Worm (Caenorhabditis elegans) whole organism, mixed stage, embryonic: ENCODE measurements around the gene C24H12.1.

Source experiments
- blmp-1 ChIP-seq: fragments of 150-350 bp; optimal IDR thresholded peaks from 2 replicates; lab custom pipeline; 2014; ENCODE audit warnings: missing biosample characterization, missing genetic modification characterization
- elt-3 ChIP-seq: fragments of 150-350 bp; optimal IDR thresholded peaks from 2 replicates; lab custom pipeline; 2014; ENCODE audit warnings: missing biosample characterization, missing genetic modification characterization
- lsy-2 ChIP-seq: fragments of 150-350 bp; optimal IDR thresholded peaks from 2 replicates; lab custom pipeline; 2014; ENCODE audit warnings: missing biosample characterization, missing genetic modification characterization
- nhr-237 ChIP-seq: fragments of 150-350 bp; optimal IDR thresholded peaks from 2 replicates; lab custom pipeline; 2014; ENCODE audit warnings: missing biosample characterization, missing genetic modification characterization
- nhr-28 ChIP-seq: fragments of 150-350 bp; optimal IDR thresholded peaks from 2 replicates; lab custom pipeline; 2014; ENCODE audit warnings: missing biosample characterization, missing genetic modification characterization
- sem-2 ChIP-seq: fragments of 200-800 bp; sonication (Bioruptor generic); optimal IDR thresholded peaks from 2 replicates; lab custom pipeline; 2018; ENCODE audit warnings: mild to moderate bottlenecking, missing genetic modification characterization, missing compliant biosample characterization
- snpc-4 ChIP-seq: fragments of 150-350 bp; optimal IDR thresholded peaks from 2 replicates; lab custom pipeline; 2014; ENCODE audit warnings: missing biosample characterization, missing genetic modification characterization
- sptf-1 ChIP-seq: sonication (generic microtip); optimal IDR thresholded peaks from 2 replicates; lab custom pipeline; 2017; ENCODE audit warnings: mild to moderate bottlenecking, missing genetic modification characterization, moderate library complexity, missing compliant biosample characterization
- unc-62 ChIP-seq: fragments of 150-350 bp; optimal IDR thresholded peaks from 2 replicates; lab custom pipeline; 2014; ENCODE audit warnings: missing biosample characterization, missing genetic modification reagents, missing genetic modification characterization

DNA sequence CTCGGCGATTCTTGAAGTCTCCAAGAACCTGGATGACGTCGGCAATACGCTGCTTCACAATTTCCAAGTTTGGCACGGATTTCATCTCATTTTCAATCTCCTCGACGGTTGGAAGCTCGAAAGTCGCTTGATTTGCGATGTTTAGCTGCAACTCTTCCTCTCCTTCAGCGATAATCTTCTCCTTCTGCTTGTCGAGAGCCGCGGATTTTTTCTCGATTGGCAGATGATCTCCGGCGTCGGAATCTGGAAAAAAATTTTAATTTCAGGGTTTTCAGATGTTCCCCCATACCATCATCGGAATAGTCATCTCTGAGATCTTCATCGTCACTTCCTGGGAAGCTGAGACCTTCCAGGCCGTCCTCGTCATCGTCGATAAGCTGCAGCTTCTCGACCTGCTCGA, 34.1 kb downstream of the C24H12.1 start:
- no peak for TF ChIP-seq snpc-4 (tag; lab: Kevin White, UChicago)
- no peak for TF ChIP-seq nhr-237 (tag; lab: Kevin White, UChicago)
- TF ChIP-seq sptf-1 (tag; lab: Kevin White, UChicago) = no peak
- no peak for TF ChIP-seq nhr-28
- TF ChIP-seq lsy-2 (tag; lab: Kevin White, UChicago) = no peak
- no peak for TF ChIP-seq blmp-1
- TF ChIP-seq elt-3 (tag; lab: Kevin White, UChicago) = no peak
- TF ChIP-seq unc-62 (GFP tag; lab: Kevin White, UChicago) = no peak
- TF ChIP-seq sem-2 = no peak
